Fruit fly (Drosophila melanogaster): ENCODE data around the gene Npc2b.

Npc2b gene

dm6 chr3R:14050556-14051170 lies 38.7 kb upstream of the Npc2b start (continued):
- no peak for TF ChIP-seq Hmr (GFP tag; optimal IDR thresholded peaks at IDR 0.05)
- TF ChIP-seq dati (GFP tag; IDR thresholded peaks at IDR 0.05): no peak
- TF ChIP-seq seq (GFP tag; IDR thresholded peaks at IDR 0.05): peak; percentile 22; the same call in 1 of the 2 replicates
- TF ChIP-seq cg (GFP tag; optimal IDR thresholded peaks at IDR 0.05): peak; percentile 33
- no peak for TF ChIP-seq da (GFP tag; optimal IDR thresholded peaks at IDR 0.05)
- TF ChIP-seq vnd (GFP tag; IDR thresholded peaks at IDR 0.05; ENCODE audit: partially characterized antibody): no peak
- TF ChIP-seq CG1832 (GFP tag; optimal IDR thresholded peaks at IDR 0.05): peak; percentile 56
- TF ChIP-seq kah (GFP tag; optimal IDR thresholded peaks at IDR 0.05): peak; percentile 29
- no peak for TF ChIP-seq Xbp1 (GFP tag; optimal IDR thresholded peaks at IDR 0.05)
- TF ChIP-seq CG12071 (GFP tag; optimal IDR thresholded peaks at IDR 0.05): no peak
- 0 out of 3 replicates have a peak, but pooled peaks have one; percentile 11 for TF ChIP-seq Opbp (GFP tag; IDR thresholded peaks at IDR 0.05; ENCODE audit: partially characterized antibody)
- TF ChIP-seq CG3726 (GFP tag; IDR thresholded peaks at IDR 0.05): no peak
- TF ChIP-seq pzg (GFP tag; optimal IDR thresholded peaks at IDR 0.05): no peak
- TF ChIP-seq Eip74EF (GFP tag; optimal IDR thresholded peaks at IDR 0.05): no peak
- no peak for TF ChIP-seq CG2875 (GFP tag; optimal IDR thresholded peaks at IDR 0.05)
- no peak for TF ChIP-seq Ets65A (GFP tag)
- TF ChIP-seq Poxn (GFP tag; IDR thresholded peaks at IDR 0.05): no peak
- TF ChIP-seq Ada2b (GFP tag; IDR thresholded peaks at IDR 0.05): no peak

- TF ChIP-seq eve (GFP tag; optimal IDR thresholded peaks at IDR 0.05): peak in 1 of 2 experiments; percentile 73
- TF ChIP-seq Ptx1 (GFP tag; IDR thresholded peaks at IDR 0.05): no peak
- TF ChIP-seq CG13894 (tag; optimal IDR thresholded peaks at IDR 0.05): peak; percentile 75
- no peak for TF ChIP-seq fd96Cb (tag; optimal IDR thresholded peaks at IDR 0.05)
- no peak for TF ChIP-seq dmrt11E (tag; optimal IDR thresholded peaks at IDR 0.05)
- TF ChIP-seq CG10959 (GFP tag; IDR thresholded peaks at IDR 0.05): no peak
- no peak for TF ChIP-seq trem (tag; optimal IDR thresholded peaks at IDR 0.05)
- peak; percentile 14 for TF ChIP-seq kni (GFP tag; optimal IDR thresholded peaks at IDR 0.05)
- TF ChIP-seq CG13624 (GFP tag; optimal IDR thresholded peaks at IDR 0.05): peak; percentile 99
- peak; percentile 92 for TF ChIP-seq cg (GFP tag; optimal IDR thresholded peaks at IDR 0.05)
- peak; percentile 83 for TF ChIP-seq bigmax (GFP tag; optimal IDR thresholded peaks at IDR 0.05)
- peak; percentile 99 for TF ChIP-seq sd (tag; optimal IDR thresholded peaks at IDR 0.05)
- TF ChIP-seq CG10462 (GFP tag; optimal IDR thresholded peaks at IDR 0.05): no peak
- no peak for TF ChIP-seq CG6254 (GFP tag; optimal IDR thresholded peaks at IDR 0.05)
- TF ChIP-seq CG14014 (GFP tag; IDR thresholded peaks at IDR 0.05): peak; percentile 7; the same call in 1 of the 2 replicates
- TF ChIP-seq NFAT (GFP tag; IDR thresholded peaks at IDR 0.05): peak; percentile 42; the same call in 1 of the 2 replicates
- no peak for TF ChIP-seq Jarid2 (GFP tag; optimal IDR thresholded peaks at IDR 0.05)
- peak; percentile 44 for TF ChIP-seq rib (GFP tag; IDR thresholded peaks at IDR 0.05)
- TF ChIP-seq bab2 (GFP tag; optimal IDR thresholded peaks at IDR 0.05): no peak
- peak; percentile 6; the same call in 1 of the 2 replicates for TF ChIP-seq Rfx (GFP tag; IDR thresholded peaks at IDR 0.05)
- TF ChIP-seq Dfd (GFP tag; optimal IDR thresholded peaks at IDR 0.05): no peak
- TF ChIP-seq peb (GFP tag; IDR thresholded peaks at IDR 0.05): no peak
- no peak for TF ChIP-seq ATbp (GFP tag; optimal IDR thresholded peaks at IDR 0.05)
- no peak for TF ChIP-seq az2 (GFP tag; optimal IDR thresholded peaks at IDR 0.05)
- TF ChIP-seq dm (GFP tag; optimal IDR thresholded peaks at IDR 0.05): peak; percentile 74
- peak; percentile 89 for TF ChIP-seq abd-A (tag; optimal IDR thresholded peaks at IDR 0.05)
- TF ChIP-seq CG8290 (GFP tag; optimal IDR thresholded peaks at IDR 0.05): no peak
- TF ChIP-seq CG8290 (tag; optimal IDR thresholded peaks at IDR 0.05): peak in 1 of 2 experiments; percentile 38
- TF ChIP-seq sug (tag; optimal IDR thresholded peaks at IDR 0.05): peak; percentile 79
- no peak for TF ChIP-seq wek (GFP tag; optimal IDR thresholded peaks at IDR 0.05)
- no peak for TF ChIP-seq CG32772 (GFP tag; IDR thresholded peaks at IDR 0.05)
- TF ChIP-seq CG12744 (GFP tag; optimal IDR thresholded peaks at IDR 0.05): no peak
- TF ChIP-seq B-H2 (GFP tag; optimal IDR thresholded peaks at IDR 0.05): peak; percentile 72
These were observed 37.9 kb upstream of the Npc2b start for dm6 chr3R:14051391-14051852.

Data from whole organism, embryonic.